Worm (Caenorhabditis elegans): ENCODE data around the gene F13B6.3.

The F13B6.3 gene

DNA sequence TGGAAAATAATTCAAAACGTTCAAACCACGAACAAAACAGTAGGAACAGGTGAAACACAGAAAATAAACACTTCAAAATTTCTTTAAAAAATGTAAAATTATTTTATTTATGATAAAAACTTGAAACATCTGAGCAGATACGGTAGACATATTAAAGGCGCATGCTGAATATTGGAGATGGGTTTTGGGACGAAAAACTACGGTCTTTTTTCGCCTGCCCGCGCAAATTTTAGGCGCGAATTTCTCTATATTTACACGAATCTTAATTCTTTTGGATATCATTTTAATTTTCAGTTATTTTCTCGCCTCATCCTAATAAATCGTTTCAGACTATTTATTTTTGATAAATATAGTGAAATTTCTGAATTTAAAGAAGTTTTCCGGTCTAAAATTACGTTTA lies 11.9 kb upstream of the F13B6.3 start (continued):
- TF ChIP-seq F49E8.2 (tag; optimal IDR thresholded peaks at IDR 0.05; ENCODE audit: insufficient read depth) (peak; percentile 84), T26A5.8 (tag; optimal IDR thresholded peaks at IDR 0.05) (no peak), snpc-3.4 (tag; optimal IDR thresholded peaks at IDR 0.05) (peak; percentile 94), let-526 (GFP tag; IDR thresholded peaks at IDR 0.05) (no peak), ceh-79 (tag; optimal IDR thresholded peaks at IDR 0.05) (no peak), madf-8 (GFP tag; conservative IDR thresholded peaks at IDR 0.05) (peak; percentile 95), egl-18 (GFP tag; IDR thresholded peaks at IDR 0.05) (no peak), F10E7.11 (tag; optimal IDR thresholded peaks at IDR 0.05) (no peak), tbx-9 (tag; optimal IDR thresholded peaks at IDR 0.05; ENCODE audit: borderline replicate concordance) (no peak), bed-1 (GFP tag; IDR thresholded peaks at IDR 0.05) (no peak), F39B2.1 (GFP tag; IDR thresholded peaks at IDR 0.05) (no peak), F57A8.1 (GFP tag; optimal IDR thresholded peaks at IDR 0.05) (no peak), hlh-12 (tag; optimal IDR thresholded peaks at IDR 0.05) (no peak), athp-1 (tag; optimal IDR thresholded peaks at IDR 0.05) (peak; percentile 37), madf-10 (tag; optimal IDR thresholded peaks at IDR 0.05) (no peak), bed-2 (GFP tag; IDR thresholded peaks at IDR 0.05) (no peak), ceh-91 (GFP tag; IDR thresholded peaks at IDR 0.05) (peak; percentile 92), nhr-90 (tag; optimal IDR thresholded peaks at IDR 0.05) (no peak), ccch-3 (GFP tag; optimal IDR thresholded peaks at IDR 0.05) (no peak), somi-1 (GFP tag; optimal IDR thresholded peaks at IDR 0.05) (no peak), attf-5 (GFP tag; optimal IDR thresholded peaks at IDR 0.05) (no peak), cebp-1 (GFP tag; IDR thresholded peaks at IDR 0.05) (no peak), cebp-1 (tag; optimal IDR thresholded peaks at IDR 0.05) (no peak), snpc-1.3 (tag; optimal IDR thresholded peaks at IDR 0.05; ENCODE audit: insufficient read depth) (peak; percentile 50), gei-17 (GFP tag; optimal IDR thresholded peaks at IDR 0.05) (no peak), snpc-1.1 (tag; optimal IDR thresholded peaks at IDR 0.05; ENCODE audit: insufficient read depth) (peak; percentile 72), F23B12.7 (tag; optimal IDR thresholded peaks at IDR 0.05; ENCODE audit: insufficient read depth) (no peak), lin-54 (GFP tag; optimal IDR thresholded peaks at IDR 0.05) (peak; percentile 85), ZK185.1 (tag; optimal IDR thresholded peaks at IDR 0.05; ENCODE audit: poor library complexity, severe bottlenecking) (no peak), egl-44 (GFP tag; IDR thresholded peaks at IDR 0.05) (no peak), ekl-4 (GFP tag; IDR thresholded peaks at IDR 0.05) (peak; percentile 72), lir-1 (GFP tag; conservative IDR thresholded peaks at IDR 0.05) (peak; percentile 48; the same call in 1 of the 2 replicates), him-1 (tag; optimal IDR thresholded peaks at IDR 0.05) (no peak), Y53F4B.3 (GFP tag; IDR thresholded peaks at IDR 0.05) (no peak), ztf-22 (GFP tag; optimal IDR thresholded peaks at IDR 0.05) (no peak), ceh-100 (GFP tag; IDR thresholded peaks at IDR 0.05) (no peak), let-607 (tag; optimal IDR thresholded peaks at IDR 0.05) (no peak), nhr-80 (tag; optimal IDR thresholded peaks at IDR 0.05) (no peak), dpl-1 (GFP tag; optimal IDR thresholded peaks at IDR 0.05) (peak; percentile 98), hsf-1 (GFP tag; IDR thresholded peaks at IDR 0.05) (peak; percentile 73; the same call in 1 of the 2 replicates), rec-8 (tag; optimal IDR thresholded peaks at IDR 0.05) (no peak), lsl-1 (GFP tag; optimal IDR thresholded peaks at IDR 0.05) (peak; percentile 98), D2030.7 (GFP tag; IDR thresholded peaks at IDR 0.05) (peak; percentile 93), xnd-1 (tag; optimal IDR thresholded peaks at IDR 0.05) (peak; percentile 95), nhr-179 (tag; optimal IDR thresholded peaks at IDR 0.05) (no peak), efl-1 (GFP tag; optimal IDR thresholded peaks at IDR 0.05) (peak; percentile 99), rpc-1 (optimal IDR thresholded peaks at IDR 0.05) (no peak), rpc-1 (tag; optimal IDR thresholded peaks at IDR 0.05) (no peak), fkh-3 (tag; optimal IDR thresholded peaks at IDR 0.05) (no peak)

All from whole organism, young adult.